Fruit fly (Drosophila melanogaster) whole organism, embryonic: ENCODE measurements around the gene CG5506.

ENCODE experiments used
- Ada2b ChIP-seq: fragments of 200-800 bp; sonication (Bioruptor generic); IDR thresholded peaks from 2 replicates; pipeline ENCODE4 v1.3.6; 2022; ENCODE audit warnings: missing biosample characterization, missing genetic modification characterization
- Asciz ChIP-seq: fragments of 200-800 bp; sonication (Bioruptor generic); optimal IDR thresholded peaks from 2 replicates; lab custom pipeline; 2017; ENCODE audit warnings: missing biosample characterization, mild to moderate bottlenecking, missing genetic modification characterization, missing genetic modification reagents
- CG10267 ChIP-seq: fragments of 200-800 bp; sonication (Bioruptor generic); optimal IDR thresholded peaks from 2 replicates; lab custom pipeline; 2018; ENCODE audit warnings: missing biosample characterization, mild to moderate bottlenecking, missing genetic modification characterization, moderate library complexity
- CG10321 ChIP-seq: fragments of 200-800 bp; sonication (Bioruptor generic); IDR thresholded peaks from 2 replicates; pipeline ENCODE4 v1.3.6; 2022; ENCODE audit warnings: missing biosample characterization, missing genetic modification characterization
- CG12155 ChIP-seq: fragments of 200-800 bp; sonication (Bioruptor generic); optimal IDR thresholded peaks from 3 replicates; lab custom pipeline; 2016; ENCODE audit warnings: missing biosample characterization, missing genetic modification characterization
- CG12769 ChIP-seq: fragments of 200-800 bp; sonication (Bioruptor generic); optimal IDR thresholded peaks from 2 replicates; lab custom pipeline; 2019; ENCODE audit warnings: missing biosample characterization, mild to moderate bottlenecking, missing genetic modification characterization, moderate library complexity
- CG16863 ChIP-seq: fragments of 200-800 bp; sonication (Bioruptor generic); optimal IDR thresholded peaks from 3 replicates; lab custom pipeline; 2016; ENCODE audit warnings: missing biosample characterization, missing genetic modification characterization
- CG17802 ChIP-seq: fragments of 200-800 bp; sonication (Bioruptor generic); optimal IDR thresholded peaks from 2 replicates; lab custom pipeline; 2018; ENCODE audit warnings: missing biosample characterization, mild to moderate bottlenecking, missing genetic modification characterization, moderate library complexity
- CG31224 ChIP-seq: fragments of 200-800 bp; sonication (Bioruptor generic); IDR thresholded peaks from 2 replicates; pipeline ENCODE4 v1.3.6; 2022; ENCODE audit warnings: missing biosample characterization, missing genetic modification characterization
- CG31388 ChIP-seq: fragments of 200-800 bp; sonication (Bioruptor generic); optimal IDR thresholded peaks from 2 replicates; lab custom pipeline; 2016; ENCODE audit warnings: missing biosample characterization, missing genetic modification characterization
- CG32767 ChIP-seq: fragments of 200-800 bp; sonication (Bioruptor generic); IDR thresholded peaks from 2 replicates; pipeline ENCODE4 v1.3.6; 2022; ENCODE audit warnings: missing biosample characterization, missing genetic modification characterization
- CG33557 ChIP-seq: fragments of 200-800 bp; sonication (Bioruptor generic); optimal IDR thresholded peaks from 2 replicates; lab custom pipeline; 2019; ENCODE audit warnings: missing biosample characterization, mild to moderate bottlenecking, missing genetic modification characterization, moderate library complexity
- CG3407 ChIP-seq: fragments of 200-800 bp; sonication (Bioruptor generic); optimal IDR thresholded peaks from 2 replicates; lab custom pipeline; 2018; ENCODE audit warnings: missing biosample characterization, mild to moderate bottlenecking, missing genetic modification characterization
- CG3726 ChIP-seq: fragments of 200-800 bp; sonication (Bioruptor generic); IDR thresholded peaks from 3 replicates; pipeline ENCODE4, ENCODE4 v1.3.6; 2022; ENCODE audit warnings: missing biosample characterization, missing genetic modification characterization
- CG4854 ChIP-seq: fragments of 200-800 bp; sonication (Bioruptor generic); optimal IDR thresholded peaks from 2 replicates; lab custom pipeline; 2016; ENCODE audit warnings: missing biosample characterization, missing genetic modification characterization, inconsistent platforms
- CG7271 ChIP-seq: fragments of 200-800 bp; sonication (Bioruptor generic); optimal IDR thresholded peaks from 2 replicates; lab custom pipeline; 2018; ENCODE audit warnings: missing biosample characterization, mild to moderate bottlenecking, missing genetic modification characterization, moderate library complexity
- CG7745 ChIP-seq: fragments of 200-800 bp; sonication (Bioruptor generic); optimal IDR thresholded peaks from 2 replicates; lab custom pipeline; 2018; ENCODE audit warnings: missing biosample characterization, mild to moderate bottlenecking, missing genetic modification characterization, moderate library complexity
- CG8478 ChIP-seq: fragments of >200 bp; optimal IDR thresholded peaks from 2 replicates; lab custom pipeline; 2018
- CG9817 ChIP-seq: fragments of 200-800 bp; sonication (Bioruptor generic); optimal IDR thresholded peaks from 2 replicates; lab custom pipeline; 2018; ENCODE audit warnings: missing biosample characterization, mild to moderate bottlenecking, missing genetic modification characterization, moderate library complexity
- Doc2 ChIP-seq: fragments of 200-800 bp; sonication (Bioruptor generic); IDR thresholded peaks from 2 replicates; pipeline ENCODE4 v1.3.6; 2022; ENCODE audit warnings: missing biosample characterization, missing genetic modification characterization
- HHEX ChIP-seq: fragments of 200-800 bp; sonication (Bioruptor generic); optimal IDR thresholded peaks from 3 replicates; lab custom pipeline; 2017; ENCODE audit warnings: missing biosample characterization, mild to moderate bottlenecking, missing genetic modification characterization, missing genetic modification reagents
- Mad ChIP-seq: fragments of 200-800 bp; sonication (Bioruptor generic); optimal IDR thresholded peaks from 2 replicates; lab custom pipeline; 2016; ENCODE audit warnings: missing biosample characterization, missing genetic modification characterization
- NFAT ChIP-seq: fragments of 200-800 bp; sonication (Bioruptor generic); IDR thresholded peaks from 2 replicates; pipeline ENCODE4 v1.3.6; 2022; ENCODE audit warnings: missing biosample characterization, missing genetic modification characterization
- Nf-YC ChIP-seq: fragments of 200-800 bp; optimal IDR thresholded peaks from 3 replicates; lab custom pipeline; 2019; ENCODE audit warnings: missing biosample characterization, mild to moderate bottlenecking, missing genetic modification characterization, moderate library complexity
- Sry-β ChIP-seq: fragments of 200-800 bp; sonication (Bioruptor generic); optimal IDR thresholded peaks from 2 replicates; lab custom pipeline; 2018; ENCODE audit warnings: missing biosample characterization, mild to moderate bottlenecking, missing genetic modification characterization, moderate library complexity
- Sry-δ ChIP-seq: fragments of 200-800 bp; sonication (Bioruptor generic); optimal IDR thresholded peaks from 2 replicates; lab custom pipeline; 2016; ENCODE audit warnings: missing biosample characterization, missing genetic modification characterization
- Vsx1 ChIP-seq: fragments of 200-800 bp; sonication (Bioruptor generic); optimal IDR thresholded peaks from 2 replicates; lab custom pipeline; 2017; ENCODE audit warnings: missing biosample characterization, mild to moderate bottlenecking, missing genetic modification characterization, missing genetic modification reagents
- ash1 ChIP-seq: fragments of 200-800 bp; sonication (Bioruptor generic); optimal IDR thresholded peaks from 2 replicates; lab custom pipeline; 2018; ENCODE audit warnings: missing biosample characterization, mild to moderate bottlenecking, missing genetic modification characterization
- cg ChIP-seq: fragments of 200-800 bp; sonication (Bioruptor generic); optimal IDR thresholded peaks from 3 replicates; lab custom pipeline; 2019; ENCODE audit warnings: missing biosample characterization, mild to moderate bottlenecking, missing genetic modification characterization, moderate library complexity
- ci ChIP-seq: fragments of 200-800 bp; sonication (Bioruptor generic); IDR thresholded peaks from 3 replicates; pipeline ENCODE4 v1.3.6; 2022; ENCODE audit warnings: missing biosample characterization, missing genetic modification characterization
- crp ChIP-seq, 2 experiments: fragments of 200-800 bp; sonication (Bioruptor generic); optimal IDR thresholded peaks; 2 replicates in 1 of 2; 3 replicates in 1 of 2; lab custom pipeline; 2017; ENCODE audit warnings: missing biosample characterization in 2 of 2, missing genetic modification characterization in 2 of 2, mild to moderate bottlenecking in 1 of 2, moderate library complexity in 1 of 2
- dm ChIP-seq: fragments of 200-800 bp; sonication (Bioruptor generic); optimal IDR thresholded peaks from 3 replicates; lab custom pipeline; 2016; ENCODE audit warnings: missing biosample characterization, missing genetic modification characterization
- ems ChIP-seq: fragments of 200-800 bp; sonication (Bioruptor generic); optimal IDR thresholded peaks from 3 replicates; lab custom pipeline; 2016; ENCODE audit warnings: missing biosample characterization, missing genetic modification characterization
- ewg ChIP-seq: fragments of 200-800 bp; sonication (Bioruptor generic); optimal IDR thresholded peaks from 3 replicates; lab custom pipeline; 2017; ENCODE audit warnings: mild to moderate bottlenecking, missing biosample characterization, missing genetic modification reagents, missing genetic modification characterization
- eyg ChIP-seq: fragments of 200-800 bp; sonication (Bioruptor generic); optimal IDR thresholded peaks from 3 replicates; lab custom pipeline; 2016; ENCODE audit warnings: missing biosample characterization, missing genetic modification characterization
- gro ChIP-seq: fragments of 200-800 bp; sonication (Bioruptor generic); optimal IDR thresholded peaks from 2 replicates; lab custom pipeline; 2016; ENCODE audit warnings: missing biosample characterization, missing genetic modification characterization
- hkb ChIP-seq, 2 experiments: fragments of 200-800 bp in 1 of 2; fragments of >200 bp in 1 of 2; sonication (Bioruptor generic) in 1 of 2; IDR thresholded peaks in 1 of 2; optimal IDR thresholded peaks in 1 of 2; 2 replicates each; pipeline versions ENCODE4 v1.3.6 to Lab custom; 2017 to 2022; ENCODE audit warnings: missing biosample characterization in 1 of 2, missing genetic modification characterization in 1 of 2
- hth ChIP-seq: fragments of >200 bp; optimal IDR thresholded peaks from 2 replicates; lab custom pipeline; 2017; ENCODE audit warnings: inconsistent platforms
- insv ChIP-seq, 2 experiments: fragments of 200-800 bp; sonication (Bioruptor generic); optimal IDR thresholded peaks; 3 replicates each; lab custom pipeline; 2016 to 2018; ENCODE audit warnings: missing biosample characterization in 2 of 2, missing genetic modification characterization in 2 of 2
- lmd ChIP-seq: fragments of 200-800 bp; sonication (Bioruptor generic); IDR thresholded peaks from 2 replicates; pipeline ENCODE4 v1.3.6; 2022; ENCODE audit warnings: missing biosample characterization, missing genetic modification characterization
- luna ChIP-seq: fragments of 200-800 bp; sonication (Bioruptor generic); optimal IDR thresholded peaks from 2 replicates; lab custom pipeline; 2016; ENCODE audit warnings: missing biosample characterization, missing genetic modification characterization
- mam ChIP-seq: fragments of 200-800 bp; sonication (Bioruptor generic); optimal IDR thresholded peaks from 3 replicates; lab custom pipeline; 2016; ENCODE audit warnings: missing biosample characterization, missing genetic modification characterization
- pb ChIP-seq: fragments of 200-800 bp; sonication (Bioruptor generic); optimal IDR thresholded peaks from 3 replicates; lab custom pipeline; 2016; ENCODE audit warnings: missing biosample characterization, missing genetic modification characterization
- pho ChIP-seq: fragments of 200-800 bp; sonication (Bioruptor generic); optimal IDR thresholded peaks from 2 replicates; lab custom pipeline; 2016; ENCODE audit warnings: missing biosample characterization, missing genetic modification characterization
- sens-2 ChIP-seq: fragments of 200-800 bp; sonication (Bioruptor generic); IDR thresholded peaks from 2 replicates; pipeline ENCODE4 v1.3.6; 2022; ENCODE audit warnings: missing biosample characterization, missing genetic modification characterization
- slp2 ChIP-seq: fragments of 200-800 bp; sonication (Bioruptor generic); optimal IDR thresholded peaks from 2 replicates; lab custom pipeline; 2016; ENCODE audit warnings: missing biosample characterization, missing genetic modification characterization
- sug ChIP-seq: fragments of 200-800 bp; optimal IDR thresholded peaks from 2 replicates; lab custom pipeline; 2019; ENCODE audit warnings: missing biosample characterization, mild to moderate bottlenecking, missing genetic modification characterization, moderate library complexity
- tgo ChIP-seq: fragments of 200-800 bp; sonication (Bioruptor generic); IDR thresholded peaks from 3 replicates; pipeline ENCODE4 v1.3.6; 2022; ENCODE audit warnings: missing biosample characterization, missing genetic modification characterization
- ttk ChIP-seq: fragments of 200-800 bp; sonication (Bioruptor generic); IDR thresholded peaks from 2 replicates; pipeline ENCODE4 v2.1.2; 2022; ENCODE audit warnings: missing biosample characterization, missing genetic modification characterization
- zf30C ChIP-seq: fragments of 200-800 bp; sonication (Bioruptor generic); optimal IDR thresholded peaks from 3 replicates; lab custom pipeline; 2018; ENCODE audit warnings: missing biosample characterization, mild to moderate bottlenecking, missing genetic modification characterization

CG5506 gene

dm6 chr3L:17846169-17846981 is 37.8 kb downstream of the CG5506 start, which contains the start of the genes MED19 and CG7430 (continued):
- TF ChIP-seq ewg, result no peak
- TF ChIP-seq CG3726 (GFP tag; lab: Robert Waterston, UW), result no peak
- peak; percentile 95 for TF ChIP-seq cg (GFP tag; lab: Kevin White, UChicago)
- no peak for TF ChIP-seq sens-2 (GFP tag; lab: Robert Waterston, UW)
- no peak for TF ChIP-seq ttk
- peak in 1 of 2 experiments; percentile 34 for TF ChIP-seq crp (GFP tag; optimal IDR thresholded peaks at IDR 0.05; lab: Kevin White, UChicago)
- TF ChIP-seq sug (tag; lab: Kevin White, UChicago), result no peak
- TF ChIP-seq CG3407, result no peak
- TF ChIP-seq lmd (GFP tag; lab: Robert Waterston, UW), result no peak
- TF ChIP-seq eyg, result no peak
- TF ChIP-seq CG8478 (lab: Kevin White, UChicago), result peak; percentile 63
- no peak for TF ChIP-seq tgo
- no peak for TF ChIP-seq luna (GFP tag; lab: Kevin White, UChicago)
- no peak for TF ChIP-seq CG9817 (tag; lab: Kevin White, UChicago)
- TF ChIP-seq Ada2b, result no peak
- no peak for TF ChIP-seq zf30C (GFP tag; lab: Kevin White, UChicago)
- TF ChIP-seq Sry-δ (GFP tag; lab: Kevin White, UChicago), result peak; percentile 11
- TF ChIP-seq CG33557 (GFP tag; lab: Kevin White, UChicago), result peak; percentile 21
- peak; percentile 1 for TF ChIP-seq CG7745 (tag; lab: Kevin White, UChicago)
- TF ChIP-seq hkb (optimal IDR thresholded peaks at IDR 0.05; lab: Kevin White, UChicago), result no peak
- 0 out of 2 replicates have a peak, but pooled peaks have one; percentile 27 for TF ChIP-seq hkb (GFP tag; IDR thresholded peaks at IDR 0.05; lab: Robert Waterston, UW)
- TF ChIP-seq NFAT (GFP tag; lab: Robert Waterston, UW), result peak; percentile 55
- no peak for TF ChIP-seq insv (GFP tag; optimal IDR thresholded peaks at IDR 0.05; lab: Kevin White, UChicago)
- TF ChIP-seq Nf-YC, result peak; percentile 2
- no peak for TF ChIP-seq CG32767 (GFP tag; lab: Robert Waterston, UW)
- no peak for TF ChIP-seq CG17802
- TF ChIP-seq hth (lab: Kevin White, UChicago), result no peak
- TF ChIP-seq CG16863 (GFP tag; lab: Kevin White, UChicago), result no peak
- TF ChIP-seq ash1 (GFP tag; lab: Kevin White, UChicago), result no peak
- no peak for TF ChIP-seq ems (GFP tag; lab: Kevin White, UChicago)
- TF ChIP-seq pho (GFP tag; lab: Kevin White, UChicago), result no peak
- TF ChIP-seq CG31224 (GFP tag; lab: Robert Waterston, UW), result no peak
- TF ChIP-seq Vsx1 (GFP tag; lab: Kevin White, UChicago), result no peak
- TF ChIP-seq Doc2 (GFP tag; lab: Robert Waterston, UW), result no peak
- no peak for TF ChIP-seq CG10321 (GFP tag; lab: Robert Waterston, UW)
- peak; percentile 21 for TF ChIP-seq CG10267 (tag; lab: Kevin White, UChicago)
- TF ChIP-seq mam (GFP tag; lab: Kevin White, UChicago), result no peak
- TF ChIP-seq slp2 (GFP tag; lab: Kevin White, UChicago), result no peak
- TF ChIP-seq ci (GFP tag; lab: Robert Waterston, UW), result peak; percentile 68
- TF ChIP-seq CG31388 (GFP tag; lab: Kevin White, UChicago), result no peak
- TF ChIP-seq CG12769 (tag; lab: Kevin White, UChicago), result no peak
- no peak for TF ChIP-seq pb (GFP tag; lab: Kevin White, UChicago)
- peak; percentile 34 for TF ChIP-seq dm
- peak; percentile 2 for TF ChIP-seq HHEX
- TF ChIP-seq Sry-β (GFP tag; lab: Kevin White, UChicago), result peak; percentile 13
- TF ChIP-seq Asciz (GFP tag; lab: Kevin White, UChicago), result no peak
- no peak for TF ChIP-seq CG12155 (GFP tag; lab: Kevin White, UChicago)
- no peak for TF ChIP-seq Mad
- peak; percentile 51 for TF ChIP-seq CG7271 (tag; lab: Kevin White, UChicago)
- no peak for TF ChIP-seq CG4854 (GFP tag; lab: Kevin White, UChicago)
- TF ChIP-seq gro, result no peak
